Worm (Caenorhabditis elegans) whole organism, young adult: ENCODE measurements around the gene swd-2.2.

Source experiments
- B0261.1 ChIP-seq: sonication (generic microtip); optimal IDR thresholded peaks from 2 replicates; lab custom pipeline; 2016; ENCODE audit warnings: mild to moderate bottlenecking, missing genetic modification characterization, moderate library complexity, missing compliant biosample characterization
- D2030.7 ChIP-seq: fragments of 200-800 bp; sonication (Bioruptor generic); IDR thresholded peaks from 2 replicates; pipeline ENCODE4 v1.3.6; 2022; ENCODE audit warnings: missing genetic modification reagents, missing genetic modification characterization, missing compliant biosample characterization
- F23B12.7 ChIP-seq: sonication (generic microtip); optimal IDR thresholded peaks from 2 replicates; lab custom pipeline; 2017; ENCODE audit warnings: missing genetic modification characterization, mild to moderate bottlenecking, missing compliant biosample characterization, antibody characterized with exemption, moderate library complexity; ENCODE audit not compliant: insufficient read depth
- F37B4.10 ChIP-seq: fragments of 200-800 bp; sonication (Bioruptor generic); IDR thresholded peaks from 2 replicates; pipeline ENCODE4 v1.3.6; 2022; ENCODE audit warnings: missing genetic modification characterization, missing compliant biosample characterization
- K12H6.12 ChIP-seq: fragments of 200-800 bp; sonication (Bioruptor generic); optimal IDR thresholded peaks from 2 replicates; lab custom pipeline; 2018; ENCODE audit warnings: mild to moderate bottlenecking, missing genetic modification characterization, missing compliant biosample characterization
- T07F8.4 ChIP-seq: sonication (generic microtip); optimal IDR thresholded peaks from 2 replicates; lab custom pipeline; 2016; ENCODE audit warnings: mild to moderate bottlenecking, missing genetic modification characterization, moderate library complexity, missing compliant biosample characterization
- Y95B8A.8 ChIP-seq: fragments of 200-800 bp; sonication (Bioruptor generic); IDR thresholded peaks from 2 replicates; pipeline ENCODE4 v1.3.6; 2022; ENCODE audit warnings: missing genetic modification reagents, missing genetic modification characterization, missing compliant biosample characterization
- ZK185.1 ChIP-seq: sonication (generic microtip); optimal IDR thresholded peaks from 2 replicates; lab custom pipeline; 2016; ENCODE audit warnings: mild to moderate bottlenecking, missing genetic modification characterization, missing compliant biosample characterization; ENCODE audit not compliant: poor library complexity, severe bottlenecking
- ama-1 ChIP-seq, 3 experiments: fragments of 150-350 bp in 1 of 3; sonication (generic microtip) in 2 of 3; optimal IDR thresholded peaks; 2 replicates each; lab custom pipeline; 2014 to 2018; ENCODE audit warnings: missing biosample characterization in 2 of 3, missing genetic modification characterization in 2 of 3, missing genetic modification reagents in 2 of 3
- aptf-2 ChIP-seq: fragments of 200-800 bp; sonication (Bioruptor generic); conservative IDR thresholded peaks from 2 replicates; pipeline ENCODE4 v1.3.6; 2022; ENCODE audit warnings: missing genetic modification reagents, missing genetic modification characterization, missing compliant biosample characterization
- aptf-3 ChIP-seq: fragments of 200-800 bp; sonication (Bioruptor generic); IDR thresholded peaks from 2 replicates; pipeline ENCODE4 v1.3.6; 2022; ENCODE audit warnings: missing genetic modification characterization, missing compliant biosample characterization
- athp-1 ChIP-seq: sonication (generic microtip); optimal IDR thresholded peaks from 2 replicates; lab custom pipeline; 2017; ENCODE audit warnings: mild to moderate bottlenecking, missing genetic modification characterization, missing compliant biosample characterization
- attf-5 ChIP-seq: fragments of 200-800 bp; sonication (Bioruptor generic); optimal IDR thresholded peaks from 2 replicates; lab custom pipeline; 2018; ENCODE audit warnings: mild to moderate bottlenecking, missing genetic modification characterization, missing compliant biosample characterization
- cebp-1 ChIP-seq, 2 experiments: fragments of 200-800 bp in 1 of 2; sonication (Bioruptor generic) in 1 of 2; sonication (generic microtip) in 1 of 2; IDR thresholded peaks in 1 of 2; optimal IDR thresholded peaks in 1 of 2; 2 replicates each; pipeline versions ENCODE4 v1.3.6 to Lab custom; 2017 to 2022; ENCODE audit warnings: missing compliant biosample characterization in 2 of 2, missing genetic modification characterization in 2 of 2, mild to moderate bottlenecking in 1 of 2, missing genetic modification reagents in 1 of 2, moderate library complexity in 1 of 2
- cebp-2 ChIP-seq: fragments of 200-800 bp; sonication (Bioruptor generic); IDR thresholded peaks from 2 replicates; pipeline ENCODE4 v1.3.6; 2022; ENCODE audit warnings: missing genetic modification characterization, missing compliant biosample characterization
- dpl-1 ChIP-seq: fragments of 150-350 bp; optimal IDR thresholded peaks from 2 replicates; lab custom pipeline; 2014; ENCODE audit warnings: missing biosample characterization, missing genetic modification reagents, missing genetic modification characterization
- efl-1 ChIP-seq: fragments of 150-350 bp; optimal IDR thresholded peaks from 2 replicates; lab custom pipeline; 2014; ENCODE audit warnings: missing biosample characterization, missing genetic modification reagents, missing genetic modification characterization
- ekl-4 ChIP-seq: fragments of 200-800 bp; sonication (Bioruptor generic); IDR thresholded peaks from 2 replicates; pipeline ENCODE4 v1.3.6; 2022; ENCODE audit warnings: missing genetic modification reagents, missing genetic modification characterization, missing compliant biosample characterization
- hmg-1.2 ChIP-seq: fragments of 200-800 bp; sonication (Bioruptor generic); IDR thresholded peaks from 2 replicates; pipeline ENCODE4 v1.3.6; 2022; ENCODE audit warnings: missing genetic modification reagents, missing genetic modification characterization, missing compliant biosample characterization
- hrde-1 ChIP-seq: sonication (generic microtip); optimal IDR thresholded peaks from 2 replicates; lab custom pipeline; 2016; ENCODE audit warnings: missing genetic modification characterization, mild to moderate bottlenecking, missing compliant biosample characterization, moderate library complexity, missing genotype, missing genetic modification reagents, borderline replicate concordance
- lin-26 ChIP-seq: fragments of 200-800 bp; sonication (Bioruptor generic); IDR thresholded peaks from 2 replicates; pipeline ENCODE4 v1.3.6; 2022; ENCODE audit warnings: missing genetic modification reagents, missing genetic modification characterization, missing compliant biosample characterization
- lin-54 ChIP-seq: fragments of 200-800 bp; sonication (Bioruptor generic); optimal IDR thresholded peaks from 2 replicates; lab custom pipeline; 2018; ENCODE audit warnings: mild to moderate bottlenecking, missing genetic modification characterization, missing compliant biosample characterization
- lsl-1 ChIP-seq: fragments of 200-800 bp; sonication (Bioruptor generic); optimal IDR thresholded peaks from 2 replicates; lab custom pipeline; 2018; ENCODE audit warnings: mild to moderate bottlenecking, missing genetic modification characterization, moderate library complexity, missing compliant biosample characterization
- mcd-1 ChIP-seq: fragments of 200-800 bp; sonication (Bioruptor generic); IDR thresholded peaks from 2 replicates; pipeline ENCODE4 v1.3.6; 2022; ENCODE audit warnings: missing genetic modification reagents, missing genetic modification characterization, missing compliant biosample characterization
- nfyb-1 ChIP-seq: fragments of 200-800 bp; sonication (Bioruptor generic); IDR thresholded peaks from 2 replicates; pipeline ENCODE4 v1.3.6; 2022; ENCODE audit warnings: missing genetic modification reagents, missing genetic modification characterization, missing compliant biosample characterization
- nhr-27 ChIP-seq: fragments of 200-800 bp; sonication (Bioruptor generic); optimal IDR thresholded peaks from 2 replicates; lab custom pipeline; 2018; ENCODE audit warnings: mild to moderate bottlenecking, missing genetic modification characterization, moderate library complexity, missing compliant biosample characterization
- pha-4 ChIP-seq: fragments of 150-350 bp; sonication (generic microtip); optimal IDR thresholded peaks from 2 replicates; lab custom pipeline; 2014; ENCODE audit warnings: missing biosample characterization, missing genetic modification reagents, missing genetic modification characterization
- rec-8 ChIP-seq, 2 experiments: sonication (generic microtip); optimal IDR thresholded peaks; 2 replicates each; lab custom pipeline; 2016; ENCODE audit warnings: mild to moderate bottlenecking in 2 of 2, missing genetic modification characterization in 2 of 2, missing genetic modification reagents in 2 of 2, missing genotype in 2 of 2, missing biosample characterization in 1 of 2, missing compliant biosample characterization in 1 of 2, moderate library complexity in 1 of 2
- sea-2 ChIP-seq: fragments of 200-800 bp; sonication (Bioruptor generic); IDR thresholded peaks from 2 replicates; pipeline ENCODE4 v1.3.6; 2022; ENCODE audit warnings: missing genetic modification characterization, missing compliant biosample characterization
- snpc-1.3 ChIP-seq: sonication (generic microtip); optimal IDR thresholded peaks from 2 replicates; lab custom pipeline; 2017; ENCODE audit warnings: missing genetic modification characterization, mild to moderate bottlenecking, missing compliant biosample characterization, antibody characterized with exemption, moderate library complexity, missing genotype, missing genetic modification reagents; ENCODE audit not compliant: insufficient read depth
- snpc-3.4 ChIP-seq: sonication (generic microtip); optimal IDR thresholded peaks from 2 replicates; lab custom pipeline; 2017; ENCODE audit warnings: missing genetic modification characterization, mild to moderate bottlenecking, missing compliant biosample characterization, antibody characterized with exemption, moderate library complexity, missing genotype, missing genetic modification reagents
- tlf-1 ChIP-seq: fragments of 200-800 bp; sonication (Bioruptor generic); optimal IDR thresholded peaks from 2 replicates; lab custom pipeline; 2018; ENCODE audit warnings: mild to moderate bottlenecking, missing genetic modification characterization, missing compliant biosample characterization
- ztf-22 ChIP-seq: fragments of 200-800 bp; sonication (Bioruptor generic); optimal IDR thresholded peaks from 2 replicates; lab custom pipeline; 2018; ENCODE audit warnings: mild to moderate bottlenecking, missing genetic modification characterization, moderate library complexity, missing compliant biosample characterization
- ztf-25 ChIP-seq: fragments of 200-800 bp; sonication (Bioruptor generic); IDR thresholded peaks from 2 replicates; pipeline ENCODE4 v1.3.6; 2022; ENCODE audit warnings: missing genetic modification reagents, missing genetic modification characterization, missing compliant biosample characterization
- ztf-3 ChIP-seq: fragments of 200-800 bp; sonication (Bioruptor generic); optimal IDR thresholded peaks from 2 replicates; lab custom pipeline; 2018; ENCODE audit warnings: mild to moderate bottlenecking, missing genetic modification characterization, missing compliant biosample characterization

swd-2.2 gene

ce11 chrIV:7774206-7774605 lies at the start of gene swd-2.2, which contains the start of gene hcf-1:
Gene swd-2.2 (plus strand): TSS chrIV:7774411.
Gene hcf-1 (minus strand): TSS chrIV:7774275.
- TF ChIP-seq attf-5 (GFP tag; lab: Kevin White, UChicago) (peak; percentile 8), pha-4 (tag; lab: Kevin White, UChicago) (no peak), tlf-1 (GFP tag; lab: Kevin White, UChicago) (no peak), ztf-25 (GFP tag; lab: Robert Waterston, UW) (no peak), ZK185.1 (tag; lab: Kevin White, UChicago) (no peak), F23B12.7 (tag; lab: Kevin White, UChicago) (peak; percentile 33), hmg-1.2 (0 out of 2 replicates have a peak, but pooled peaks have one; percentile 5), dpl-1 (peak; percentile 23), mcd-1 (GFP tag; lab: Robert Waterston, UW) (peak; percentile 80), sea-2 (GFP tag; lab: Robert Waterston, UW) (no peak), snpc-1.3 (tag; lab: Kevin White, UChicago) (peak; percentile 18), efl-1 (peak; percentile 56), lsl-1 (peak; percentile 42), cebp-2 (GFP tag; lab: Robert Waterston, UW) (no peak), K12H6.12 (tag; lab: Kevin White, UChicago) (no peak), ztf-22 (GFP tag; lab: Kevin White, UChicago) (no peak), nfyb-1 (GFP tag; lab: Robert Waterston, UW) (no peak)

- TF ChIP-seq B0261.1 (tag; lab: Kevin White, UChicago), result no peak
- no peak for TF ChIP-seq nhr-27 (tag; lab: Kevin White, UChicago)
- no peak for TF ChIP-seq lin-26 (GFP tag; lab: Robert Waterston, UW)
- TF ChIP-seq F37B4.10 (GFP tag; lab: Robert Waterston, UW), result no peak
- TF ChIP-seq cebp-1 (GFP tag; IDR thresholded peaks at IDR 0.05; lab: Robert Waterston, UW), result no peak
- TF ChIP-seq cebp-1 (tag; optimal IDR thresholded peaks at IDR 0.05; lab: Kevin White, UChicago), result no peak
- TF ChIP-seq aptf-3, result no peak
- no peak for TF ChIP-seq ama-1 (optimal IDR thresholded peaks at IDR 0.05; lab: Kevin White, UChicago)
- no peak for TF ChIP-seq ama-1 (GFP tag; optimal IDR thresholded peaks at IDR 0.05; lab: Kevin White, UChicago)
- TF ChIP-seq athp-1 (tag; lab: Kevin White, UChicago), result no peak
- TF ChIP-seq ekl-4, result no peak
- TF ChIP-seq Y95B8A.8 (GFP tag; lab: Robert Waterston, UW), result no peak
- TF ChIP-seq lin-54 (GFP tag; lab: Kevin White, UChicago), result no peak
- TF ChIP-seq mcd-1 (GFP tag; lab: Robert Waterston, UW), result no peak
- no peak for TF ChIP-seq hrde-1 (tag; lab: Kevin White, UChicago)
- TF ChIP-seq snpc-3.4 (tag; lab: Kevin White, UChicago), result no peak
- no peak for TF ChIP-seq rec-8 (tag; optimal IDR thresholded peaks at IDR 0.05; lab: Kevin White, UChicago)
- no peak for TF ChIP-seq aptf-2
- TF ChIP-seq T07F8.4 (tag; lab: Kevin White, UChicago), result no peak
- TF ChIP-seq D2030.7 (GFP tag; lab: Robert Waterston, UW), result no peak
- TF ChIP-seq ztf-3 (GFP tag; lab: Kevin White, UChicago), result no peak
Measured at ce11 chrIV:7724912-7725311, 49.3 kb upstream of the swd-2.2 start.
